Worm (Caenorhabditis elegans) whole organism, L2 larva: ENCODE measurements around the gene srh-10.
A peak's percentile ranks its signal among the peaks of the same experiment; 100 is the strongest.

Experiments used
- C34F6.9 ChIP-seq: fragments of 150-350 bp; optimal IDR thresholded peaks from 2 replicates; lab custom pipeline; 2014; ENCODE audit warnings: missing biosample characterization, missing genetic modification characterization
- alr-1 ChIP-seq: fragments of 150-350 bp; optimal IDR thresholded peaks from 2 replicates; lab custom pipeline; 2014; ENCODE audit warnings: missing biosample characterization, missing genetic modification characterization
- ceh-16 ChIP-seq: fragments of 150-350 bp; optimal IDR thresholded peaks from 2 replicates; lab custom pipeline; 2014; ENCODE audit warnings: missing biosample characterization, missing genetic modification characterization
- ceh-82 ChIP-seq: fragments of 150-350 bp; optimal IDR thresholded peaks from 2 replicates; lab custom pipeline; 2014; ENCODE audit warnings: missing biosample characterization, missing genetic modification characterization
- elt-3 ChIP-seq: sonication (generic microtip); optimal IDR thresholded peaks from 2 replicates; lab custom pipeline; 2017; ENCODE audit warnings: missing biosample characterization, missing genetic modification characterization
- mbf-1 ChIP-seq: sonication (generic microtip); optimal IDR thresholded peaks from 2 replicates; lab custom pipeline; 2017; ENCODE audit warnings: missing biosample characterization, missing genetic modification characterization
- nhr-10 ChIP-seq: sonication (generic microtip); optimal IDR thresholded peaks from 2 replicates; lab custom pipeline; 2017; ENCODE audit warnings: missing biosample characterization, missing genetic modification characterization
- nhr-77 ChIP-seq: fragments of 150-350 bp; optimal IDR thresholded peaks from 2 replicates; lab custom pipeline; 2014; ENCODE audit warnings: missing biosample characterization, missing genetic modification characterization
- peb-1 ChIP-seq: fragments of 150-350 bp; optimal IDR thresholded peaks from 2 replicates; lab custom pipeline; 2014; ENCODE audit warnings: missing biosample characterization, missing genetic modification characterization
- unc-62 ChIP-seq: fragments of 150-350 bp; optimal IDR thresholded peaks from 2 replicates; lab custom pipeline; 2014; ENCODE audit warnings: missing biosample characterization, missing genetic modification reagents, missing genetic modification characterization

- TF ChIP-seq C34F6.9 (tag; lab: Kevin White, UChicago) (peak; percentile 65), ceh-16 (tag; lab: Kevin White, UChicago) (no peak), unc-62 (GFP tag; lab: Kevin White, UChicago) (no peak), ceh-82 (no peak), alr-1 (no peak), mbf-1 (tag; lab: Kevin White, UChicago) (no peak), peb-1 (no peak), nhr-10 (tag; lab: Kevin White, UChicago) (no peak), nhr-77 (tag; lab: Kevin White, UChicago) (no peak), elt-3 (tag; lab: Kevin White, UChicago) (no peak)
These were observed 33.4 kb downstream of the srh-10 start for ce11 chrV:6033512-6033911.
